Worm (Caenorhabditis elegans) whole organism, midembryonic: ENCODE measurements around the gene srx-98.

Experiments used
- T22C8.4 ChIP-seq: fragments of 200-800 bp; sonication (Bioruptor generic); IDR thresholded peaks from 2 replicates; pipeline ENCODE4 v1.3.6; 2022; ENCODE audit warnings: missing genetic modification characterization, missing compliant biosample characterization
- cog-1 ChIP-seq: sonication (generic microtip); optimal IDR thresholded peaks from 2 replicates; lab custom pipeline; 2016; ENCODE audit warnings: missing genetic modification characterization, missing compliant biosample characterization
- klf-2 ChIP-seq: fragments of 200-800 bp; sonication (Bioruptor generic); conservative IDR thresholded peaks from 2 replicates; pipeline ENCODE4 v1.3.6; 2022; ENCODE audit warnings: missing genetic modification reagents, missing genetic modification characterization, missing compliant biosample characterization
- ztf-23 ChIP-seq: fragments of 200-800 bp; sonication (Bioruptor generic); IDR thresholded peaks from 2 replicates; pipeline ENCODE4 v1.3.6; 2022; ENCODE audit warnings: missing genetic modification reagents, missing genetic modification characterization, missing compliant biosample characterization
- ztf-29 ChIP-seq: fragments of 200-800 bp; sonication (Bioruptor generic); IDR thresholded peaks from 2 replicates; pipeline ENCODE4 v1.3.6; 2022; ENCODE audit warnings: missing genetic modification reagents, missing genetic modification characterization, missing compliant biosample characterization

DNA sequence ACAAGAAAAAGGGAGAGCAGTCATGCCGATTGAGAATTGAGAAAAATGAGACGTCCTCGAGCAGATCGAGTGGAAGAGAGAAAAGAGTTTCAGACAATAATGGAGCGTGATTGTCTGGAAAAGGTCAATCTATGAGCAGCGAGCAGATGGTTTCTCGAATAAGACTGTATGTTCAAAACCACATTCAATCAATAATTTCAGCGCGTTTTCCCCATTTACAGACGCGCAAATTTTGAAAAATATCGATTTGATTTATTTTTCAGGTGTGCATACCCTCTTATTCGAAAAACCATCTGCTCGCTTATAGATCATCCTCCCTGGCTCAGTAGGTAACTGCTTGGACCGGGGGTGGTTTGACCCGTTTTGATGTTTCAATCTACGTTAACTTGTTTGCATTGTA is 31.6 kb downstream of the srx-98 start, which contains the start of gene fbxb-31:
- no peak for TF ChIP-seq ztf-29 (GFP tag; lab: Robert Waterston, UW)
- TF ChIP-seq cog-1 (tag; lab: Kevin White, UChicago), result no peak
- no peak for TF ChIP-seq T22C8.4 (GFP tag; lab: Robert Waterston, UW)
- TF ChIP-seq klf-2 (GFP tag; lab: Robert Waterston, UW), result no peak
- TF ChIP-seq ztf-23 (GFP tag; lab: Robert Waterston, UW), result no peak
